Worm (Caenorhabditis elegans): ENCODE data around the gene idpb-4.
A peak's percentile ranks its signal among the peaks of the same experiment; 100 is the strongest.

idpb-4 gene

DNA sequence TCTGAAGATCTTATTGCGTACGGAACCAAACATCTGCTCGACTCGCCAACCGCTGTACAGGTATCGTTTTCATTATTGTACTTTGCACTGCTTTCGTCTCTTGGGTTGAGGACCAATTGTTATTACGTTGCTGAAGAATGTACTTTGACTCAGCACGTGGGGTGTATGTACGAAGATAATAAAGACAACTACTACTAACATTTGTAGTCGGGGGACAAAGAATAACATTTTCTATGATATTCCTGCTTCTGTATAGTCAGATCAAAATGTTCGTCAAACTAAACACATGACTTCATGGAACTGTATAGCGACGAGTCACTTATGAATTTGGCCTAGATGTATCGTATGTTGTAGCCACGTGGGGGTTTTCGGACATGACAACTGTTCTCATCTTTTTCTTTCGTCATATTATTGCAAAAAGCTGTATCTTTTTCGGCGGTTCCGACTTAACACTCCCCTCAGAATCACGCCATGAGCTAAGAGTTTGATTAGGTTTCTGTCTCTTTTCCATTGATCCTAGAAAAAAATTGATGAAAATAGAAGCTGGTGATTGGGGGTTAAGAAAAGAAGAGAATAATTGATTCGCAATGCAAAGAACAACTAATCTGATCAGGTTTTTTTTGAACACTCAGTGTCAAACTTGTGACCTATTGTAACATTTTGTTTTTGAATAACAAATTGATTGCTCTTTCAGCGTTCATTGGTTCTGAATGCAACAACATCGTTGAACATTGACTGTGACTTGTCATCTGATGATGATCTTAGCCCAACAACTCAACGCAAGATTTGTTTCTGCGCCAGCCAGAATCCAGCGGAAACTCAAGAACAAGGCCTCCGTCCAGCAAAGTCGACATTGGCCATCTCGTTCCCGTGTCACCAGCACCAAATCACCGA is 7.4 kb upstream of the idpb-4 start:
- no peak for TF ChIP-seq fkh-10 (GFP tag; optimal IDR thresholded peaks at IDR 0.05)
- TF ChIP-seq skn-1 (tag; optimal IDR thresholded peaks at IDR 0.05) = no peak
- no peak for TF ChIP-seq nhr-67 (tag; optimal IDR thresholded peaks at IDR 0.05)
- TF ChIP-seq ZK546.5 (tag; optimal IDR thresholded peaks at IDR 0.05) = no peak
- TF ChIP-seq fos-1 (tag; optimal IDR thresholded peaks at IDR 0.05) = no peak
- TF ChIP-seq nhr-77 (tag; optimal IDR thresholded peaks at IDR 0.05) = no peak
- peak; percentile 67 for TF ChIP-seq nhr-23 (tag; optimal IDR thresholded peaks at IDR 0.05)
- TF ChIP-seq mml-1 (tag; optimal IDR thresholded peaks at IDR 0.05) = no peak
- peak; percentile 20 for TF ChIP-seq jun-1 (tag; optimal IDR thresholded peaks at IDR 0.05)
- no peak for TF ChIP-seq nhr-237 (tag; optimal IDR thresholded peaks at IDR 0.05)
- TF ChIP-seq nfya-1 (tag; optimal IDR thresholded peaks at IDR 0.05; ENCODE audit: insufficient read depth) = peak; percentile 37
- TF ChIP-seq unc-62 (GFP tag; optimal IDR thresholded peaks at IDR 0.05) = no peak
- no peak for TF ChIP-seq fkh-2 (tag; optimal IDR thresholded peaks at IDR 0.05)
- peak; percentile 96 for TF ChIP-seq ama-1 (optimal IDR thresholded peaks at IDR 0.05)
- peak; percentile 41 for TF ChIP-seq pha-4 (tag; optimal IDR thresholded peaks at IDR 0.05)
- TF ChIP-seq egl-5 (tag; optimal IDR thresholded peaks at IDR 0.05) = no peak
- no peak for TF ChIP-seq zag-1 (tag; optimal IDR thresholded peaks at IDR 0.05)
- TF ChIP-seq ceh-82 (tag; optimal IDR thresholded peaks at IDR 0.05) = no peak
- TF ChIP-seq elt-3 (tag; optimal IDR thresholded peaks at IDR 0.05) = no peak
- no peak for TF ChIP-seq egl-27 (tag; optimal IDR thresholded peaks at IDR 0.05)
- no peak for TF ChIP-seq elt-1 (tag; optimal IDR thresholded peaks at IDR 0.05)
- TF ChIP-seq eor-1 (tag; optimal IDR thresholded peaks at IDR 0.05) = no peak
- TF ChIP-seq mdl-1 (tag; optimal IDR thresholded peaks at IDR 0.05) = peak; percentile 14
- TF ChIP-seq nhr-25 (tag; optimal IDR thresholded peaks at IDR 0.05) = peak; percentile 85
- TF ChIP-seq ceh-16 (tag; optimal IDR thresholded peaks at IDR 0.05) = no peak
- TF ChIP-seq ztf-4 (tag; optimal IDR thresholded peaks at IDR 0.05) = peak; percentile 4
- TF ChIP-seq pqm-1 (tag; optimal IDR thresholded peaks at IDR 0.05) = peak; percentile 3
- TF ChIP-seq sea-2 (GFP tag; optimal IDR thresholded peaks at IDR 0.05) = no peak
- TF ChIP-seq nhr-43 (tag; optimal IDR thresholded peaks at IDR 0.05; ENCODE audit: poor library complexity, severe bottlenecking) = peak; percentile 36
- no peak for TF ChIP-seq nhr-76 (tag; optimal IDR thresholded peaks at IDR 0.05)
- TF ChIP-seq nhr-12 (tag; optimal IDR thresholded peaks at IDR 0.05) = no peak
- no peak for TF ChIP-seq nhr-11 (tag; optimal IDR thresholded peaks at IDR 0.05)
- TF ChIP-seq lsy-12 (tag; optimal IDR thresholded peaks at IDR 0.05) = no peak
- TF ChIP-seq lin-39 (tag; optimal IDR thresholded peaks at IDR 0.05) = peak; percentile 47
- TF ChIP-seq nhr-28 (tag; optimal IDR thresholded peaks at IDR 0.05) = no peak
- TF ChIP-seq R02D3.7 (tag; optimal IDR thresholded peaks at IDR 0.05) = no peak
- no peak for TF ChIP-seq ceh-28 (tag; optimal IDR thresholded peaks at IDR 0.05)
- no peak for TF ChIP-seq lin-15B (tag; optimal IDR thresholded peaks at IDR 0.05)
- TF ChIP-seq elt-2 (tag; optimal IDR thresholded peaks at IDR 0.05) = peak; percentile 24
- no peak for TF ChIP-seq hmg-11 (tag; optimal IDR thresholded peaks at IDR 0.05)
- no peak for TF ChIP-seq snpc-4 (tag; optimal IDR thresholded peaks at IDR 0.05)
- TF ChIP-seq ztf-11 (tag; optimal IDR thresholded peaks at IDR 0.05) = no peak
- TF ChIP-seq unc-39 (tag; optimal IDR thresholded peaks at IDR 0.05) = no peak
- TF ChIP-seq ceh-9 (tag; optimal IDR thresholded peaks at IDR 0.05) = no peak
- no peak for TF ChIP-seq tbx-2 (tag; optimal IDR thresholded peaks at IDR 0.05)
- no peak for TF ChIP-seq daf-12 (tag; optimal IDR thresholded peaks at IDR 0.05)
- TF ChIP-seq aly-2 (tag; optimal IDR thresholded peaks at IDR 0.05) = no peak

Data from whole organism, L3 larva.